Fruit fly (Drosophila melanogaster): Measurements from ENCODE around the gene esc.
A peak's percentile ranks its signal among the peaks of the same experiment; 100 is the strongest.

Gene esc

DNA sequence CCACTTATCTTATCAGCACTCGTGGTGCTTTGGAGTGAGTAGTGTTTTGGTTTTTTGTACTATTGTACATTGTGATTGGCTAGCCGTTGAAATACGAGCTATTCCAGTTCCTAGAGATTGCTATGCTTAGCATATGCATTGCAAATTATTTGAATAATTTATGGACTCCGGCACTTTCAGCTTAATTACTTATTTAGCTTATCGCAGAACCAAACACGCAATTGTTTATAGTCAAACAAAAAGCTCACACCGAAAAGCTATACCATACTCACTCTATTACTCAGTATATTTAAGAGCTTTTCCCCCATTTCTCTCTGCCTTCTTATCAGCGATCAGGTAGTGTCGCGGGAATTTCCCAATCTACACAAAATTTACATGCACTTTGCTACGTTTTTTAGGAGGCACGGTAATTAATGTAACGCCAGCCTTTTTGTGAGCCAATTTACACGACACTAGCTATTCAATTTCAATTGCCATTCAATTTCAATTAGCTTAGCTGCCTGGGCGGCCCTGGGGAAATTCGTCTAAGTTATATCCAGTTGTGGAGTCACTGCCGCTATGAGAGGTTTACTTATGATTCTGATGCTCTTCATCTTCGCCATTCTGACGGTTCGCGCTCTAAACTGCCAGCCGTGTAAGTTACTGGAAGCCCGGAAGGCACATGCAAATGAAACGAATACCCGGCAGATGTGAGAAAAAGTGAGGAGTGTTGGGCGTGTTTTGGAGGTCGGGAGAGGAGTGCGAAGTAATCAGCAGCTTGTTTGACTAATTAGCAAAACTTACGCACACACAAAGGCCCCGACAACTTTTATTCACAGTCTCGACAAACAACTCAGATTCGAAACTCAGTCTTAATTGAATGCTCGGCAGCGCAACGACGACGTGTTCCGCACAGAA lies 13.3 kb upstream of the esc start, which contains the start of the genes CG44008, CG14933, CG46426 and CG42486:
CG44008 (minus strand) TSS at position 155 of the 897 bp plus-strand sequence.
CG14933 (plus strand) TSS at position 538 of the 897 bp plus-strand sequence.
CG46426 (plus strand) TSS at position 538 of the 897 bp plus-strand sequence.
CG42486 (plus strand) TSS at position 847 of the 897 bp plus-strand sequence.
- TF ChIP-seq pad (GFP tag; optimal IDR thresholded peaks at IDR 0.05) (no peak), tj (GFP tag; optimal IDR thresholded peaks at IDR 0.05) (peak; percentile 2), cic (GFP tag; optimal IDR thresholded peaks at IDR 0.05) (peak; percentile 74), toe (GFP tag; optimal IDR thresholded peaks at IDR 0.05) (no peak), kay (GFP tag; ENCODE audit: borderline replicate concordance) (peak; percentile 98), CG11617 (GFP tag; optimal IDR thresholded peaks at IDR 0.05) (no peak), Hr96 (GFP tag; optimal IDR thresholded peaks at IDR 0.05) (no peak), CG7101 (tag; optimal IDR thresholded peaks at IDR 0.05) (no peak)

dm6 chr2L:11841538-11841937 lies 12.3 kb upstream of the esc start:
- TF ChIP-seq CG7045 (GFP tag; optimal IDR thresholded peaks at IDR 0.05) = peak; percentile 6
- TF ChIP-seq bab1 (GFP tag; optimal IDR thresholded peaks at IDR 0.05) = no peak
- TF ChIP-seq pad (GFP tag; optimal IDR thresholded peaks at IDR 0.05) = no peak
- TF ChIP-seq CG7101 (tag; optimal IDR thresholded peaks at IDR 0.05) = no peak
- peak; percentile 95 for TF ChIP-seq kay (GFP tag; ENCODE audit: borderline replicate concordance)
- no peak for TF ChIP-seq ovo (GFP tag; optimal IDR thresholded peaks at IDR 0.05)
- peak; percentile 32 for TF ChIP-seq CG5204 (GFP tag; optimal IDR thresholded peaks at IDR 0.05)
- peak; percentile 45 for TF ChIP-seq CG33017 (tag; optimal IDR thresholded peaks at IDR 0.05)
- TF ChIP-seq CG12768 (GFP tag; optimal IDR thresholded peaks at IDR 0.05) = peak; percentile 32
- peak; percentile 4 for TF ChIP-seq Hr96 (GFP tag; optimal IDR thresholded peaks at IDR 0.05)

DNA sequence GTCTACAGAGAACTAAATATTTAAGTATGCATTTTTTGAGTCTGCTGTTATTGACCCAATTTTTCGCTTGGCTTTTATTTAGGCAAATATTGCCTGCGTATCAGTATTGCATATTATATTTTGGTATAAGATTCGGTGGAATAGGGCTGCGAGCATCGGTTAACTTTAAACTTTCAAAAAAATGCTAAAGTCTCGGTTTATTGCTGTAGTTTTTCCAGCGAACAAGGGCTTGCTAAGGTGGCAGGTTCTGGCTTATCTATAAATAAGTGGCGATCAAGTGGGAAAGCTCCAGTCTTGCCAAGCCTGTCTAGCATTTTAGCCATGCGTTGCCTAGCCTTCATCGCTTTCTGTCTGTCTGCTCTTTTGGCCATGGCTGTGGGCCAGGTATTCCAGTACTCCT lies 11.2 kb upstream of the esc start, which contains the start of gene CG31704:
CG31704 (plus strand) TSS at position 301 of the 400 bp plus-strand sequence.
- TF ChIP-seq bab1 (GFP tag; optimal IDR thresholded peaks at IDR 0.05) = no peak
- no peak for TF ChIP-seq Mnt (GFP tag; optimal IDR thresholded peaks at IDR 0.05)
- TF ChIP-seq CG1620 (GFP tag; optimal IDR thresholded peaks at IDR 0.05) = no peak
- no peak for TF ChIP-seq CG11617 (GFP tag; optimal IDR thresholded peaks at IDR 0.05)
- no peak for TF ChIP-seq ovo (GFP tag; optimal IDR thresholded peaks at IDR 0.05)
- no peak for TF ChIP-seq kay (GFP tag; ENCODE audit: borderline replicate concordance)
- no peak for TF ChIP-seq cic (GFP tag; optimal IDR thresholded peaks at IDR 0.05)
- no peak for TF ChIP-seq pad (GFP tag; optimal IDR thresholded peaks at IDR 0.05)
- TF ChIP-seq CG12768 (GFP tag; optimal IDR thresholded peaks at IDR 0.05) = no peak
- no peak for TF ChIP-seq toe (GFP tag; optimal IDR thresholded peaks at IDR 0.05)
- TF ChIP-seq CG5204 (GFP tag; optimal IDR thresholded peaks at IDR 0.05) = no peak
- no peak for TF ChIP-seq CG33017 (tag; optimal IDR thresholded peaks at IDR 0.05)
- no peak for TF ChIP-seq CG14711 (tag; optimal IDR thresholded peaks at IDR 0.05)
- no peak for TF ChIP-seq cnc (optimal IDR thresholded peaks at IDR 0.05)
- no peak for TF ChIP-seq Clk (GFP tag; optimal IDR thresholded peaks at IDR 0.05)
- TF ChIP-seq CG7045 (GFP tag; optimal IDR thresholded peaks at IDR 0.05) = no peak

dm6 chr2L:11839612-11840011 lies 10.4 kb upstream of the esc start, which contains the start of gene Sfp33A3:
Gene Sfp33A3 (plus strand): TSS chr2L:11839912.
- TF ChIP-seq Hr96 (GFP tag; optimal IDR thresholded peaks at IDR 0.05) (no peak), CG5204 (GFP tag; optimal IDR thresholded peaks at IDR 0.05) (no peak), CG12768 (GFP tag; optimal IDR thresholded peaks at IDR 0.05) (no peak), ovo (GFP tag; optimal IDR thresholded peaks at IDR 0.05) (no peak), bab1 (GFP tag; optimal IDR thresholded peaks at IDR 0.05) (no peak), toe (GFP tag; optimal IDR thresholded peaks at IDR 0.05) (no peak), CG1620 (GFP tag; optimal IDR thresholded peaks at IDR 0.05) (no peak), Clk (GFP tag; optimal IDR thresholded peaks at IDR 0.05) (no peak), CG33017 (tag; optimal IDR thresholded peaks at IDR 0.05) (no peak), cnc (optimal IDR thresholded peaks at IDR 0.05) (no peak), CG7045 (GFP tag; optimal IDR thresholded peaks at IDR 0.05) (no peak), CG7101 (tag; optimal IDR thresholded peaks at IDR 0.05) (no peak), Crg-1 (GFP tag; optimal IDR thresholded peaks at IDR 0.05) (no peak)

DNA sequence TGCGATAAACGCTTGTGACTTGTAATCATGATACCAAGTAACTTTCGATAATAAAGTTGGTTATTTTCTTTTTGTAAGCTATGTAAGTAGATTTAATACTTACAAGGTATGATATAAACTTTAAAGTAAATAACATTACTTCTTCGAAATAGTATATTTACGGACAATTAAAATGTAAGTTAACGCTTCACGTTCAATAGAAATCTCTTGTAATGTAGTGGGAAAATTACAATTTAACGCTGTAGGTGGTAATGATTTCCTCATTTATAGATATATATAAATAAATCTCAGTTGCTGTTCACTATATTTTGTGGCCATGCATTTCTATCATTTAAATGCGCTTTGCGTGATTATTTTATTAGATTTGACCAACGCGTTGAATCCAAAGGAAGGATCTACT lies 8.2 kb upstream of the esc start, which contains the start of gene Sfp33A2:
Sfp33A2 (plus strand) TSS at position 301 of the 400 bp plus-strand sequence.
- TF ChIP-seq CG11617 (GFP tag; optimal IDR thresholded peaks at IDR 0.05) (no peak), Crg-1 (GFP tag; optimal IDR thresholded peaks at IDR 0.05) (no peak), Clk (GFP tag; optimal IDR thresholded peaks at IDR 0.05) (no peak), Mnt (GFP tag; optimal IDR thresholded peaks at IDR 0.05) (no peak), CG14711 (tag; optimal IDR thresholded peaks at IDR 0.05) (no peak), kay (GFP tag; ENCODE audit: borderline replicate concordance) (no peak), toe (GFP tag; optimal IDR thresholded peaks at IDR 0.05) (no peak)

- TF ChIP-seq CG1620 (GFP tag; optimal IDR thresholded peaks at IDR 0.05) = no peak
- no peak for TF ChIP-seq CG7045 (GFP tag; optimal IDR thresholded peaks at IDR 0.05)
- no peak for TF ChIP-seq Mnt (GFP tag; optimal IDR thresholded peaks at IDR 0.05)
- TF ChIP-seq CG14711 (tag; optimal IDR thresholded peaks at IDR 0.05) = no peak
- no peak for TF ChIP-seq ovo (GFP tag; optimal IDR thresholded peaks at IDR 0.05)
- TF ChIP-seq Clk (GFP tag; optimal IDR thresholded peaks at IDR 0.05) = no peak
- TF ChIP-seq toe (GFP tag; optimal IDR thresholded peaks at IDR 0.05) = no peak
- TF ChIP-seq cic (GFP tag; optimal IDR thresholded peaks at IDR 0.05) = no peak
- TF ChIP-seq Crg-1 (GFP tag; optimal IDR thresholded peaks at IDR 0.05) = no peak
- no peak for TF ChIP-seq bab1 (GFP tag; optimal IDR thresholded peaks at IDR 0.05)
- no peak for TF ChIP-seq tj (GFP tag; optimal IDR thresholded peaks at IDR 0.05)
- no peak for TF ChIP-seq CG33017 (tag; optimal IDR thresholded peaks at IDR 0.05)
- no peak for TF ChIP-seq pad (GFP tag; optimal IDR thresholded peaks at IDR 0.05)
Measured at dm6 chr2L:11836943-11837342, 7.7 kb upstream of the esc start, which contains the start of gene Sfp33A4. Gene Sfp33A4 (plus strand): TSS chr2L:11837243.
